Fruit fly (Drosophila melanogaster): ENCODE data around the gene bbx.
A peak's percentile ranks its signal among the peaks of the same experiment; 100 is the strongest.

- TF ChIP-seq ewg (GFP tag; optimal IDR thresholded peaks at IDR 0.05), result peak; percentile 52
- TF ChIP-seq TFAM (GFP tag; optimal IDR thresholded peaks at IDR 0.05), result no peak
- no peak for TF ChIP-seq CG2875 (GFP tag; optimal IDR thresholded peaks at IDR 0.05)
- TF ChIP-seq ato (GFP tag; IDR thresholded peaks at IDR 0.05; ENCODE audit: partially characterized antibody), result no peak
- TF ChIP-seq psq (GFP tag; optimal IDR thresholded peaks at IDR 0.05), result no peak
Measured at dm6 chrX:21362878-21363277, at the start of gene bbx, which contains the start of gene waw.

Measured in whole organism, embryonic.